Fruit fly (Drosophila melanogaster) whole organism, adult: ENCODE results near the gene CG6479.

Experiments used
- CG11617 ChIP-seq: fragments of 200-800 bp; sonication (Bioruptor generic); optimal IDR thresholded peaks from 2 replicates; lab custom pipeline; 2017; ENCODE audit warnings: mild to moderate bottlenecking, missing biosample characterization, missing genetic modification reagents, missing genetic modification characterization
- CG12768 ChIP-seq: fragments of 200-800 bp; sonication (Bioruptor generic); optimal IDR thresholded peaks from 2 replicates; lab custom pipeline; 2017; ENCODE audit warnings: missing biosample characterization, missing genetic modification characterization, mild to moderate bottlenecking, moderate library complexity, missing genetic modification reagents
- CG14711 ChIP-seq: fragments of 200-800 bp; sonication (Bioruptor generic); optimal IDR thresholded peaks from 2 replicates; lab custom pipeline; 2018; ENCODE audit warnings: missing biosample characterization, mild to moderate bottlenecking, missing genetic modification characterization, moderate library complexity
- CG1620 ChIP-seq: fragments of 200-800 bp; sonication (Bioruptor generic); optimal IDR thresholded peaks from 2 replicates; lab custom pipeline; 2016; ENCODE audit warnings: missing biosample characterization, missing genetic modification characterization
- CG33017 ChIP-seq: fragments of 200-800 bp; sonication (Bioruptor generic); optimal IDR thresholded peaks from 2 replicates; lab custom pipeline; 2018; ENCODE audit warnings: missing biosample characterization, mild to moderate bottlenecking, missing genetic modification characterization, moderate library complexity
- CG5204 ChIP-seq: fragments of 200-800 bp; sonication (Bioruptor generic); optimal IDR thresholded peaks from 2 replicates; lab custom pipeline; 2016; ENCODE audit warnings: missing biosample characterization, missing genetic modification characterization
- CG7045 ChIP-seq: fragments of 200-800 bp; sonication (Bioruptor generic); optimal IDR thresholded peaks from 2 replicates; lab custom pipeline; 2017; ENCODE audit warnings: missing biosample characterization, mild to moderate bottlenecking, missing genetic modification characterization
- CG7101 ChIP-seq: fragments of 200-800 bp; sonication (Bioruptor generic); optimal IDR thresholded peaks from 2 replicates; lab custom pipeline; 2018; ENCODE audit warnings: missing biosample characterization, mild to moderate bottlenecking, missing genetic modification characterization, moderate library complexity
- Clk ChIP-seq: fragments of 200-800 bp; sonication (Bioruptor generic); optimal IDR thresholded peaks from 2 replicates; lab custom pipeline; 2017; ENCODE audit warnings: missing biosample characterization, missing genetic modification characterization
- Crg-1 ChIP-seq: fragments of 200-800 bp; sonication (Bioruptor generic); optimal IDR thresholded peaks from 2 replicates; lab custom pipeline; 2016; ENCODE audit warnings: missing biosample characterization, missing genetic modification characterization
- Hr96 ChIP-seq: fragments of 200-800 bp; sonication (Bioruptor generic); optimal IDR thresholded peaks from 2 replicates; lab custom pipeline; 2016; ENCODE audit warnings: missing biosample characterization, missing genetic modification characterization
- Mnt ChIP-seq: fragments of 200-800 bp; sonication (Bioruptor generic); optimal IDR thresholded peaks from 2 replicates; lab custom pipeline; 2016; ENCODE audit warnings: missing biosample characterization, mild to moderate bottlenecking, missing genetic modification characterization
- bab1 ChIP-seq: fragments of 200-800 bp; sonication (Bioruptor generic); optimal IDR thresholded peaks from 3 replicates; lab custom pipeline; 2019; ENCODE audit warnings: missing biosample characterization, mild to moderate bottlenecking, missing genetic modification characterization, moderate library complexity
- cic ChIP-seq: fragments of 200-800 bp; sonication (Bioruptor generic); optimal IDR thresholded peaks from 2 replicates; lab custom pipeline; 2017; ENCODE audit warnings: missing biosample characterization, mild to moderate bottlenecking, missing genetic modification characterization, moderate library complexity
- cnc ChIP-seq, 2 experiments: fragments of >200 bp; optimal IDR thresholded peaks; 2 replicates each; lab custom pipeline; 2017
- kay ChIP-seq: fragments of 200-800 bp; sonication (Bioruptor generic); peaks from one replicate; lab custom pipeline; 2016; ENCODE audit warnings: missing biosample characterization, missing genetic modification characterization, borderline replicate concordance
- ovo ChIP-seq: fragments of 200-800 bp; sonication (Bioruptor generic); optimal IDR thresholded peaks from 2 replicates; lab custom pipeline; 2016; ENCODE audit warnings: missing biosample characterization, missing genetic modification characterization
- pad ChIP-seq: fragments of 200-800 bp; sonication (Bioruptor generic); optimal IDR thresholded peaks from 3 replicates; lab custom pipeline; 2017; ENCODE audit warnings: missing biosample characterization, missing genetic modification characterization, mild to moderate bottlenecking, moderate library complexity, missing genetic modification reagents
- tj ChIP-seq: fragments of 200-800 bp; sonication (Bioruptor generic); optimal IDR thresholded peaks from 3 replicates; lab custom pipeline; 2017; ENCODE audit warnings: missing biosample characterization, mild to moderate bottlenecking, missing genetic modification characterization, moderate library complexity
- toe ChIP-seq: fragments of 200-800 bp; sonication (Bioruptor generic); optimal IDR thresholded peaks from 2 replicates; lab custom pipeline; 2016; ENCODE audit warnings: missing biosample characterization, missing genetic modification characterization

The CG6479 gene

DNA sequence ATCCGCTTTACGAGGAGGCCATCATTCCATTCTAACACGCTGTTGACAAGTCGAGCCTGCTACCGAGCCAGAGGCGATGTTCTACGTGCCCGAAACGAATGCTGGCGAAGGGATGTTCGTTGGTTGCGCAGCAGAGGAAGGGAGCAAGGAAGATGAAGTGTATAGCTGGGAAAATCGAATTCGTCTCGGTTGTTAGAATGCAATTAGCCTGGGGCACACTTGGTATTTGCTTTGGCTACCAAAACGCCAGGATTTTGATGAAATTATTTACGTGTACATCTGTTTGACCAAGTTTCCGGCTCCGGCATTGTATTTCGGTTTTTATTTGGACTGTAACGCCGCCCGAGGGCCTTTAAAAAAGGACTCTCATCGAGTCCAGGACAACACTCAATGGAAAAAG lies 18.4 kb upstream of the CG6479 start:
- TF ChIP-seq CG14711 (tag; lab: Kevin White, UChicago) (no peak), cic (GFP tag; lab: Kevin White, UChicago) (no peak), CG7101 (tag; lab: Kevin White, UChicago) (no peak), CG7045 (GFP tag; lab: Kevin White, UChicago) (no peak), CG1620 (GFP tag; lab: Kevin White, UChicago) (no peak), CG11617 (GFP tag; lab: Kevin White, UChicago) (no peak), CG5204 (GFP tag; lab: Kevin White, UChicago) (no peak), kay (GFP tag; lab: Kevin White, UChicago) (no peak), bab1 (no peak), cnc (optimal IDR thresholded peaks at IDR 0.05; lab: Kevin White, UChicago) (no peak), Clk (GFP tag; lab: Kevin White, UChicago) (no peak), pad (GFP tag; lab: Kevin White, UChicago) (no peak), CG33017 (tag; lab: Kevin White, UChicago) (no peak), Hr96 (no peak), CG12768 (GFP tag; lab: Kevin White, UChicago) (no peak)

DNA sequence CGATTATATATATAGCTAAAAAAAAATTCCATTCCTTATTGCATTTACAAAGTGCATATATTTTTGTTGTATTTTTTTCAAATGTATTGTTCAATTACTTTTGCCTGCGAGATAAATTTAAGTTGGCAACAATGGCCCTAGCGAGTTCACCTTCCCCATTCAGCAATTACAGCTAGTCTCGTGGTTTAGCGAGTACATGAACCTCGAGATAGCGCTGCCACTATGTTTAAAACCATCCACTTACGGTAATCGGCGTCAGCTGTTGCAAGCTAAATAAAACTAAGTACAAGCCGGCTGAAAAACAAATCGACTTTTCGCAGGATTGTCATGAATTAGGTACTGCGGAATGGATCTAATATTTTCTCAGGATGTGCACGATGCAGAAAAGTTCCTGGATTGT lies 13.8 kb upstream of the CG6479 start:
- TF ChIP-seq tj (GFP tag; lab: Kevin White, UChicago) (no peak), pad (GFP tag; lab: Kevin White, UChicago) (peak; percentile 90), Mnt (GFP tag; lab: Kevin White, UChicago) (peak; percentile 46), ovo (GFP tag; lab: Kevin White, UChicago) (peak; percentile 70), bab1 (peak; percentile 34), toe (GFP tag; lab: Kevin White, UChicago) (peak; percentile 69), cic (GFP tag; lab: Kevin White, UChicago) (no peak), Clk (GFP tag; lab: Kevin White, UChicago) (no peak)

DNA sequence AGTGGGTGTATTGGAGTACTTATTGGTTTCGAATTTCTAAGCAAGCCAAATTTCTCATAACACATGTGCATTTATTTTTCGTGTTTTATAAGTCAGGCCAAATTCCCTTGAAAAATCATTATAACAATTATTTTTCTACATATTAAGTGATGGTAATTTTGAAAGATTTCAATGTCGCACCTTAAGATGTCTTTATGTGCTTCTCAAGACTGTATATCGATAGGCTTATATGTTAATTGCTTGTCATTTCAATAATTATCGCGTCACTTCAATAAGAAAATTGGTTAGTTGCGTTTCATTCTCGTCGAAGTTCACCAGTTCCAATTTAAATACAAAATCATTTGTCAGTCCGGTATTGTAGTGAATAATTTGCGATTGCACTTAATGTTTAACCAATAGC lies 12.5 kb upstream of the CG6479 start, which contains the start of gene CG7692:
CG7692 (plus strand) TSS at position 301 of the 400 bp plus-strand sequence.
- TF ChIP-seq Crg-1 (GFP tag; lab: Kevin White, UChicago) (no peak), CG5204 (GFP tag; lab: Kevin White, UChicago) (no peak), CG14711 (tag; lab: Kevin White, UChicago) (no peak)

DNA sequence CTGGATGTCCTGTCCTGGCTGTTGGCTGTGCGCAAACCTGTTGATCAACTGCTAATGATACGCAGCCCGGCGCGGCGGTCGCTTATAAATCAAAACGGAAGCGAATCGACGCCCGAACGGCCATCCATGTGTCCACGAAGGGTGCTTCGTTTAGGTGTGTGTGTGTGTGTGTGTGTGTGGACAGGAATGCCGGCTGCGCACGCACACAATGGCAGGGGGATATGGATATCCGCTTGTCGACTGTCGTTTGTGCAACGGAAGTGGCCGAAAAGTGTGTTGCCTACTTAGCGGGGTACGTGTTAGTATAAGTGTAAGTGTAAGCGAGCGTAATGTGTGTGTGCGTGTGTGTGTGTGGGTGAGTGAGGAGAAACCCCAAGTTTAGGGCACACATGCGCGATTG lies 10.5 kb upstream of the CG6479 start, which contains the start of gene Mip:
Mip (minus strand) TSS at position 63 of the 400 bp plus-strand sequence.
- TF ChIP-seq CG12768 (GFP tag; lab: Kevin White, UChicago), result no peak
- no peak for TF ChIP-seq ovo (GFP tag; lab: Kevin White, UChicago)
- no peak for TF ChIP-seq cnc (optimal IDR thresholded peaks at IDR 0.05; lab: Kevin White, UChicago)
- no peak for TF ChIP-seq tj (GFP tag; lab: Kevin White, UChicago)
- no peak for TF ChIP-seq CG33017 (tag; lab: Kevin White, UChicago)
- no peak for TF ChIP-seq bab1
- no peak for TF ChIP-seq CG7101 (tag; lab: Kevin White, UChicago)
- TF ChIP-seq kay (GFP tag; lab: Kevin White, UChicago), result no peak

DNA sequence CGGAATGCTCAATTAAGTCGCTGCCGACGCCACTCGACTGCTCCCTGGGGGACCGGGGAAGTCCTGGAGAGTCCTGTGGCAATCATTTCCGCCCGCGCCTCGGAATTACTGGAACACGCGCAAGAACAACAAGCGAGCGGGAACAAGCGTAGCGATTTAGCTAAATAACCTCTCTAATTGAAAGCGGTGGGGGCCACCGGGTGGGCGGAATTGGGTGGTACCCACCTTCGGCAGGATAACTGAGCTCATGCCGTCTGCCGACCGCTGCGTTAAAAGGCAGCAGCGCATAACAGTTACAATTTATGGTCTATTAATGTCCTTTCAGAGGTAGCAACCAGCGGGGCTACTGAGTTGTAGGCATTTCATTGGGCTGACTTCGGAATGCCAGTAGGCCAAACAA lies 7.3 kb upstream of the CG6479 start:
- TF ChIP-seq Crg-1 (GFP tag; lab: Kevin White, UChicago), result no peak
- TF ChIP-seq Hr96, result no peak
- no peak for TF ChIP-seq pad (GFP tag; lab: Kevin White, UChicago)
- TF ChIP-seq cnc (optimal IDR thresholded peaks at IDR 0.05; lab: Kevin White, UChicago), result no peak
- no peak for TF ChIP-seq CG33017 (tag; lab: Kevin White, UChicago)
- no peak for TF ChIP-seq cic (GFP tag; lab: Kevin White, UChicago)
- TF ChIP-seq Mnt (GFP tag; lab: Kevin White, UChicago), result no peak
- no peak for TF ChIP-seq CG11617 (GFP tag; lab: Kevin White, UChicago)
- no peak for TF ChIP-seq CG7045 (GFP tag; lab: Kevin White, UChicago)
- TF ChIP-seq ovo (GFP tag; lab: Kevin White, UChicago), result no peak
- TF ChIP-seq Clk (GFP tag; lab: Kevin White, UChicago), result no peak
- TF ChIP-seq CG5204 (GFP tag; lab: Kevin White, UChicago), result no peak
- no peak for TF ChIP-seq CG7101 (tag; lab: Kevin White, UChicago)
- TF ChIP-seq kay (GFP tag; lab: Kevin White, UChicago), result no peak
- no peak for TF ChIP-seq bab1
- no peak for TF ChIP-seq tj (GFP tag; lab: Kevin White, UChicago)

DNA sequence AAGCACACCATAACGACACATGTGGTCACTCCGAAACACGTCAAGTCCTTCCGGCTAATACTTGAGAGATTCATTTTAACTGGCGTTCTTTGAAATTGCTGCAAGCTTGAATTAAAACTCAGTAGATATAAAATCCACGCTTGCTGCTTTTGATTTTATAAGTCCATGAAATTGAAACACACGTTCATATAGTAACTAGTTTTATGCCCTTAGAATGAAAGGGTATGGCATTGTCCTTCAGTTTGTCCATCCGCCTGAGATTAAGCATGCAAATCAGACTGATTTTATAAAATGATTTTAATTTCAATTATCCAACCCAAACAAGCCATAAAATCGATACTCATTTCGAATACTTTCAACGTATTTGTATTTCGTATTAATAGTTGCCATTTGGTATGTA lies 5.5 kb upstream of the CG6479 start, which contains the start of gene brv2:
brv2 (minus strand) TSS at position 101 of the 400 bp plus-strand sequence.
- TF ChIP-seq kay (GFP tag; lab: Kevin White, UChicago), result no peak
- no peak for TF ChIP-seq CG5204 (GFP tag; lab: Kevin White, UChicago)
- TF ChIP-seq cnc (optimal IDR thresholded peaks at IDR 0.05; lab: Kevin White, UChicago), result no peak

DNA sequence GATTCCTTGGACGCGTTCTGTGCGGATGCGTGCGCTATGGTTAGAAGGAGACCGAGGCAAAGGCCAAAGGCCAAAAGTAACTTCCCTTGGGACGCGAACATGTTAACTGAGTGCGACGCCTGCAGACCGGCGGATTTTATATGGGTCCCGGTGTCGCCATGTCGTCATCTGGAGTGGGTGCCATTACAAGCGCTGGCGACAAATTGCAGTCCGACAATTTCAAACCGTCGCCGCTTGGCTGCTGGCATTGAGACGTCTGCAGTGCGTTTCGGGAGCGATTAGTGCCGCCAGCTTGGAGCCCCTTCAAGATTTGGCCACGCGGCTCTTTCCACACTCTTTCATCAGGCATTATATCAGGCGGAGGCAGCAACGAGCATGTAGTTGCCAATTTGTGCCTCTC lies 2.2 kb upstream of the CG6479 start, which contains the start of gene CG13727:
CG13727 (minus strand) TSS at position 101 of the 400 bp plus-strand sequence.
- TF ChIP-seq CG12768 (GFP tag; lab: Kevin White, UChicago) (no peak), kay (GFP tag; lab: Kevin White, UChicago) (no peak), tj (GFP tag; lab: Kevin White, UChicago) (no peak), cic (GFP tag; lab: Kevin White, UChicago) (no peak), Hr96 (no peak), bab1 (no peak), Crg-1 (GFP tag; lab: Kevin White, UChicago) (no peak), cnc (optimal IDR thresholded peaks at IDR 0.05; lab: Kevin White, UChicago) (no peak), CG14711 (tag; lab: Kevin White, UChicago) (no peak), CG5204 (GFP tag; lab: Kevin White, UChicago) (no peak), toe (GFP tag; lab: Kevin White, UChicago) (no peak), CG7101 (tag; lab: Kevin White, UChicago) (no peak), CG11617 (GFP tag; lab: Kevin White, UChicago) (no peak), Mnt (GFP tag; lab: Kevin White, UChicago) (no peak), CG1620 (GFP tag; lab: Kevin White, UChicago) (no peak), CG33017 (tag; lab: Kevin White, UChicago) (no peak), pad (GFP tag; lab: Kevin White, UChicago) (no peak), CG7045 (GFP tag; lab: Kevin White, UChicago) (no peak), ovo (GFP tag; lab: Kevin White, UChicago) (no peak)
